Worm (Caenorhabditis elegans) whole organism, mixed stage, embryonic: Measurements from ENCODE around the gene gbb-2.

ENCODE experiments used
- M03D4.4 ChIP-seq: sonication (generic microtip); optimal IDR thresholded peaks from 2 replicates; lab custom pipeline; 2017; ENCODE audit warnings: mild to moderate bottlenecking, missing genetic modification characterization, missing compliant biosample characterization
- bed-3 ChIP-seq: fragments of 200-800 bp; sonication (Bioruptor generic); optimal IDR thresholded peaks from 3 replicates; lab custom pipeline; 2018; ENCODE audit warnings: mild to moderate bottlenecking, missing genetic modification characterization, moderate library complexity, missing compliant biosample characterization
- ceh-39 ChIP-seq: fragments of 150-350 bp; optimal IDR thresholded peaks from 2 replicates; lab custom pipeline; 2014; ENCODE audit warnings: missing biosample characterization, missing genetic modification characterization
- ceh-43 ChIP-seq: fragments of 200-800 bp; sonication (Bioruptor generic); optimal IDR thresholded peaks from 2 replicates; lab custom pipeline; 2018; ENCODE audit warnings: mild to moderate bottlenecking, missing genetic modification characterization, moderate library complexity, missing compliant biosample characterization
- ceh-83 ChIP-seq: fragments of 200-800 bp; sonication (Bioruptor generic); optimal IDR thresholded peaks from 2 replicates; lab custom pipeline; 2018; ENCODE audit warnings: mild to moderate bottlenecking, missing genetic modification characterization, missing compliant biosample characterization
- ces-1 ChIP-seq: fragments of 150-350 bp; optimal IDR thresholded peaks from 2 replicates; lab custom pipeline; 2014; ENCODE audit warnings: missing biosample characterization, missing genetic modification reagents, missing genetic modification characterization
- cnd-1 ChIP-seq: fragments of 200-800 bp; sonication (Bioruptor generic); optimal IDR thresholded peaks from 2 replicates; lab custom pipeline; 2018; ENCODE audit warnings: mild to moderate bottlenecking, missing genetic modification characterization, missing compliant biosample characterization
- drap-1 ChIP-seq: fragments of 200-800 bp; sonication (Bioruptor generic); optimal IDR thresholded peaks from 3 replicates; lab custom pipeline; 2018; ENCODE audit warnings: mild to moderate bottlenecking, missing genetic modification characterization, missing compliant biosample characterization
- elt-1 ChIP-seq: sonication (generic microtip); optimal IDR thresholded peaks from 2 replicates; lab custom pipeline; 2017; ENCODE audit warnings: missing genetic modification characterization, mild to moderate bottlenecking, missing compliant biosample characterization, antibody characterized with exemption, moderate library complexity, borderline replicate concordance; ENCODE audit not compliant: insufficient read depth
- elt-3 ChIP-seq: fragments of 150-350 bp; optimal IDR thresholded peaks from 2 replicates; lab custom pipeline; 2014; ENCODE audit warnings: missing biosample characterization, missing genetic modification characterization
- flh-1 ChIP-seq: fragments of 200-800 bp; sonication (Bioruptor generic); optimal IDR thresholded peaks from 2 replicates; lab custom pipeline; 2018; ENCODE audit warnings: mild to moderate bottlenecking, missing genetic modification characterization, moderate library complexity, missing compliant biosample characterization
- hlh-1 ChIP-seq: fragments of 150-350 bp; optimal IDR thresholded peaks from 2 replicates; lab custom pipeline; 2014; ENCODE audit warnings: missing biosample characterization, missing genetic modification reagents, missing genetic modification characterization
- lin-32 ChIP-seq: fragments of 200-800 bp; sonication (Bioruptor generic); optimal IDR thresholded peaks from 2 replicates; lab custom pipeline; 2018; ENCODE audit warnings: mild to moderate bottlenecking, missing genetic modification characterization, missing compliant biosample characterization
- lsy-2 ChIP-seq: fragments of 150-350 bp; optimal IDR thresholded peaks from 2 replicates; lab custom pipeline; 2014; ENCODE audit warnings: missing biosample characterization, missing genetic modification characterization
- mab-5 ChIP-seq: fragments of 150-350 bp; optimal IDR thresholded peaks from 2 replicates; lab custom pipeline; 2014; ENCODE audit warnings: missing biosample characterization, missing genetic modification characterization
- mep-1 ChIP-seq: fragments of 150-350 bp; optimal IDR thresholded peaks from 2 replicates; lab custom pipeline; 2017; ENCODE audit warnings: missing biosample characterization, missing genetic modification reagents, missing genetic modification characterization, inconsistent platforms
- mls-2 ChIP-seq: sonication (generic microtip); optimal IDR thresholded peaks from 2 replicates; lab custom pipeline; 2016; ENCODE audit warnings: mild to moderate bottlenecking, missing genetic modification characterization, moderate library complexity, missing compliant biosample characterization
- nhr-12 ChIP-seq: fragments of 150-350 bp; optimal IDR thresholded peaks from 2 replicates; lab custom pipeline; 2014; ENCODE audit warnings: missing biosample characterization, missing genetic modification characterization
- nhr-2 ChIP-seq: fragments of 150-350 bp; optimal IDR thresholded peaks from 2 replicates; lab custom pipeline; 2014; ENCODE audit warnings: missing biosample characterization, missing genetic modification characterization
- nhr-237 ChIP-seq: fragments of 150-350 bp; optimal IDR thresholded peaks from 2 replicates; lab custom pipeline; 2014; ENCODE audit warnings: missing biosample characterization, missing genetic modification characterization
- pha-4 ChIP-seq: fragments of 150-350 bp; optimal IDR thresholded peaks from 2 replicates; lab custom pipeline; 2018; ENCODE audit warnings: missing biosample characterization, missing genetic modification reagents, missing genetic modification characterization
- sem-2 ChIP-seq: fragments of 200-800 bp; sonication (Bioruptor generic); optimal IDR thresholded peaks from 2 replicates; lab custom pipeline; 2018; ENCODE audit warnings: mild to moderate bottlenecking, missing genetic modification characterization, missing compliant biosample characterization
- snpc-4 ChIP-seq: fragments of 150-350 bp; optimal IDR thresholded peaks from 2 replicates; lab custom pipeline; 2014; ENCODE audit warnings: missing biosample characterization, missing genetic modification characterization
- sptf-1 ChIP-seq: sonication (generic microtip); optimal IDR thresholded peaks from 2 replicates; lab custom pipeline; 2017; ENCODE audit warnings: mild to moderate bottlenecking, missing genetic modification characterization, moderate library complexity, missing compliant biosample characterization
- tbx-8 ChIP-seq: fragments of 200-800 bp; sonication (Bioruptor generic); optimal IDR thresholded peaks from 2 replicates; lab custom pipeline; 2018; ENCODE audit warnings: mild to moderate bottlenecking, missing genetic modification characterization, moderate library complexity, missing compliant biosample characterization
- unc-120 ChIP-seq: sonication (generic microtip); optimal IDR thresholded peaks from 2 replicates; lab custom pipeline; 2017; ENCODE audit warnings: missing genetic modification characterization, missing compliant biosample characterization; ENCODE audit not compliant: poor library complexity, severe bottlenecking
- unc-39 ChIP-seq: fragments of 150-350 bp; optimal IDR thresholded peaks from 2 replicates; lab custom pipeline; 2014; ENCODE audit warnings: missing biosample characterization, missing genetic modification characterization
- unc-62 ChIP-seq: fragments of 150-350 bp; optimal IDR thresholded peaks from 2 replicates; lab custom pipeline; 2014; ENCODE audit warnings: missing biosample characterization, missing genetic modification reagents, missing genetic modification characterization
- zip-8 ChIP-seq: fragments of 150-350 bp; optimal IDR thresholded peaks from 2 replicates; lab custom pipeline; 2014; ENCODE audit warnings: missing biosample characterization, missing genetic modification characterization
- ztf-11 ChIP-seq: fragments of 150-350 bp; optimal IDR thresholded peaks from 2 replicates; lab custom pipeline; 2014; ENCODE audit warnings: missing biosample characterization, missing genetic modification characterization

The gbb-2 gene

DNA sequence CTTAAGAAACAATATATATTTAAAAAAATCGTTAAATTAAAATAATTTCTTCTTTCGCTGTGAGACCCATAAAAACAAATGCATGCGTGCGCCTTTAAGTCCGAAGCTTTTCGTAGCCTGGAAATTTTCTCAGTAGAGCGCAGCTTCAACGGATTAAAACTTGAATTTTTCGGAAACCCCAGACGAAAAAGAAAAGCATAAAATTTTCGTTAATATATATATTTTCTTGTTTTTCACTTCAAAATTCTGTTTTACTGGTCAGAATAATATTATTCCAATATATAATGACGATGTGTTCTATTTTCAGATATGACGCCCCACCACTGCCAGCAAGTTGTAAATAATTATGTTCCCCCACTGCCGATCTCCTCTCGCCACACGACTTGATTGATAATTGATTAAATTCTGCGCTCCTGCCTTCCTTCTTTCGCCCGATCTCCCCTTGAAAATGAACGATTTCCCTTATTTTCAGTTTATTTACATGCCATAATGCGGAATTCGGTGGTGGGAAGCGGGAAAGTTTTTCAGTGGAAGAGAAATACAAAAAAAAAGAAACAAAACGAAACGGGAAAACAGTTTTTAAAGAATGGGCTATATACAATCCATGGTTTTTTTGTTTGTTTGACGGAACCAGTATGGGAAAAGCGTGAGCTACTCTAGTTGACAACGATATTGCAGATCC is 38.4 kb downstream of the gbb-2 start:
- peak; percentile 6 for TF ChIP-seq ceh-83 (GFP tag; lab: Kevin White, UChicago)
- no peak for TF ChIP-seq unc-39
- TF ChIP-seq bed-3 (GFP tag; lab: Kevin White, UChicago) = no peak

DNA sequence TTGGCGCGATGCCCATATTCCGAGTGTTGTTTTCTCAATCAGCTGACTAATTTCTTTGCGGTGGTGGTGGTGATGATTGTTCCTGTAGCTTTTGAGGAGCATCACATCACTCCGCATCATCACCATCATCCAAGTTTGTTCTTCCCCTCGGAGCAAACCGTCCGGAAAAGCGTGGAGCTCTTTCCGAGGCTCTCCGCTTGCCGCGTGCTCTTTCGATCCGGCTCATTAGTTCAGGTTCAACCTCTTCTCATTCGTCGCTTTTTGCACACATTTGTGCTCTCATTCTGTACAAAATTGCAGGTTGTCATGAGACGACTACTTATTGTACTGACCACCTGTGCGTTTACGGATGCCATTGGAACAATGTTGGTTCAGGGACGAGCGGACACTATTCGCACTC is 41.4 kb downstream of the gbb-2 start, which contains the start of gene M01H9.5:
Gene M01H9.5, plus strand, starts transcription at position 301 of the 400 bp plus-strand sequence.
- TF ChIP-seq sptf-1 (tag; lab: Kevin White, UChicago) (no peak), unc-62 (GFP tag; lab: Kevin White, UChicago) (no peak), hlh-1 (no peak), mep-1 (no peak), sem-2 (GFP tag; lab: Kevin White, UChicago) (no peak), lsy-2 (tag; lab: Kevin White, UChicago) (no peak), unc-39 (no peak), ztf-11 (tag; lab: Kevin White, UChicago) (no peak), zip-8 (no peak), lin-32 (GFP tag; lab: Kevin White, UChicago) (no peak), tbx-8 (GFP tag; lab: Kevin White, UChicago) (no peak), flh-1 (GFP tag; lab: Kevin White, UChicago) (no peak), mab-5 (no peak), M03D4.4 (no peak)
- TF ChIP-seq, all 35 proteins: peak for 0

DNA sequence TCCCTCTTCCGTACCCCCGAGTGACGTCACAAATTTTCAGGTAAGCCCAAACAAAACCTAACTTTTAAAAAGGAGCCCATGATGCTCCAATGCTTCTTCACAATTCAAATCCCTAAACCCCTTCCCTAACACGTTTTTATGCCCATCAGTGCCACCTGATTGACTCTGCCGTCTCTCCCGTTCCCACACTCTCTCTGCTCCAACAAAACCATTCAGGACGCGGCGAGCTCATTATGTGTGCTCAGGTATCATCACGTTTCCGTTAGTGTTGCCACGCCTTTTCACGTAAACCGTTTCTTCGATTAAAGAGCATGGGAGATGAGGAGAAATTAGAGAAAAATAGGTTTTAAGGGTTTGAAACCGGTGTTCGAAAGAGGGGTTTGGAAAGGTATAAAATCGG is 43.4 kb downstream of the gbb-2 start, which contains the start of gene M01H9.2:
Gene M01H9.2, minus strand, starts transcription at position 101 of the 400 bp plus-strand sequence.
- TF ChIP-seq M03D4.4 (no peak), nhr-12 (tag; lab: Kevin White, UChicago) (no peak), drap-1 (no peak), ces-1 (GFP tag; lab: Kevin White, UChicago) (no peak), flh-1 (GFP tag; lab: Kevin White, UChicago) (no peak), ceh-39 (tag; lab: Kevin White, UChicago) (no peak), mep-1 (no peak), mab-5 (no peak), unc-120 (tag; lab: Kevin White, UChicago) (no peak), nhr-2 (tag; lab: Kevin White, UChicago) (no peak), ztf-11 (tag; lab: Kevin White, UChicago) (no peak), snpc-4 (tag; lab: Kevin White, UChicago) (no peak), elt-1 (tag; lab: Kevin White, UChicago) (no peak)

- TF ChIP-seq ceh-43 (GFP tag; lab: Kevin White, UChicago) = no peak
- no peak for TF ChIP-seq mep-1
- no peak for TF ChIP-seq elt-1 (tag; lab: Kevin White, UChicago)
- TF ChIP-seq unc-120 (tag; lab: Kevin White, UChicago) = no peak
- no peak for TF ChIP-seq ceh-83 (GFP tag; lab: Kevin White, UChicago)
- TF ChIP-seq ces-1 (GFP tag; lab: Kevin White, UChicago) = no peak
- TF ChIP-seq sptf-1 (tag; lab: Kevin White, UChicago) = no peak
- TF ChIP-seq unc-62 (GFP tag; lab: Kevin White, UChicago) = no peak
- TF ChIP-seq, all 35 proteins: peak for 0
Measured at ce11 chrIV:4459342-4459741, 47.2 kb downstream of the gbb-2 start.

ce11 chrIV:4456658-4457057 is 49.9 kb downstream of the gbb-2 start:
- TF ChIP-seq mls-2 (tag; lab: Kevin White, UChicago) = no peak
- no peak for TF ChIP-seq elt-3
- TF ChIP-seq ceh-83 (GFP tag; lab: Kevin White, UChicago) = no peak
- TF ChIP-seq drap-1 = no peak
- TF ChIP-seq lin-32 (GFP tag; lab: Kevin White, UChicago) = no peak
- no peak for TF ChIP-seq ces-1 (GFP tag; lab: Kevin White, UChicago)
- TF ChIP-seq mab-5 = no peak
- TF ChIP-seq elt-1 (tag; lab: Kevin White, UChicago) = no peak
- no peak for TF ChIP-seq pha-4 (tag; lab: Kevin White, UChicago)
- TF ChIP-seq nhr-237 (tag; lab: Kevin White, UChicago) = no peak
- TF ChIP-seq tbx-8 (GFP tag; lab: Kevin White, UChicago) = no peak
- no peak for TF ChIP-seq nhr-2 (tag; lab: Kevin White, UChicago)
- no peak for TF ChIP-seq ztf-11 (tag; lab: Kevin White, UChicago)
- no peak for TF ChIP-seq cnd-1 (tag; lab: Kevin White, UChicago)
- no peak for TF ChIP-seq mep-1
